Fruit fly (Drosophila melanogaster) whole organism, prepupa: ENCODE data around the gene Vha68-3.
A peak's percentile ranks its signal among the peaks of the same experiment; 100 is the strongest.

Experiments used
- CG10631 ChIP-seq: fragments of 200-800 bp; sonication (Bioruptor generic); optimal IDR thresholded peaks from 2 replicates; lab custom pipeline; 2016; ENCODE audit warnings: missing biosample characterization, missing genetic modification characterization
- CG10669 ChIP-seq: fragments of 200-800 bp; sonication (Bioruptor generic); optimal IDR thresholded peaks from 3 replicates; lab custom pipeline; 2018; ENCODE audit warnings: missing biosample characterization, mild to moderate bottlenecking, missing genetic modification characterization, moderate library complexity
- CG11294 ChIP-seq: fragments of 200-800 bp; sonication (Bioruptor generic); IDR thresholded peaks from 2 replicates; pipeline ENCODE4 v1.3.6; 2022; ENCODE audit warnings: missing biosample characterization, missing genetic modification characterization
- CG16779 ChIP-seq: fragments of 200-800 bp; sonication (Bioruptor generic); optimal IDR thresholded peaks from 3 replicates; lab custom pipeline; 2017; ENCODE audit warnings: missing biosample characterization, mild to moderate bottlenecking, missing genetic modification characterization
- CG3032 ChIP-seq: fragments of 200-800 bp; optimal IDR thresholded peaks from 2 replicates; lab custom pipeline; 2019; ENCODE audit warnings: missing biosample characterization, mild to moderate bottlenecking, missing genetic modification characterization, moderate library complexity
- CG32006 ChIP-seq: fragments of 200-800 bp; sonication (Bioruptor generic); optimal IDR thresholded peaks from 3 replicates; lab custom pipeline; 2017; ENCODE audit warnings: missing biosample characterization, mild to moderate bottlenecking, missing genetic modification characterization
- CG3919 ChIP-seq: fragments of 200-800 bp; sonication (Bioruptor generic); optimal IDR thresholded peaks from 3 replicates; lab custom pipeline; 2016; ENCODE audit warnings: missing biosample characterization, missing genetic modification characterization
- CG4318 ChIP-seq: fragments of 200-800 bp; sonication (Bioruptor generic); optimal IDR thresholded peaks from 3 replicates; lab custom pipeline; 2017; ENCODE audit warnings: missing biosample characterization, mild to moderate bottlenecking, missing genetic modification characterization
- CG6163 ChIP-seq: fragments of 200-800 bp; sonication (Bioruptor generic); IDR thresholded peaks from 3 replicates; pipeline ENCODE4 v1.3.6; 2022; ENCODE audit warnings: missing biosample characterization, missing genetic modification characterization
- CG6792 ChIP-seq: fragments of 200-800 bp; sonication (Bioruptor generic); optimal IDR thresholded peaks from 3 replicates; lab custom pipeline; 2016; ENCODE audit warnings: missing biosample characterization, missing genetic modification characterization
- CG7368 ChIP-seq: fragments of 200-800 bp; sonication (Bioruptor generic); optimal IDR thresholded peaks from 3 replicates; lab custom pipeline; 2016; ENCODE audit warnings: missing biosample characterization, missing genetic modification characterization
- CG8632 ChIP-seq: fragments of 200-800 bp; sonication (Bioruptor generic); optimal IDR thresholded peaks from 3 replicates; lab custom pipeline; 2016; ENCODE audit warnings: missing biosample characterization, missing genetic modification characterization
- Eip75B ChIP-seq: fragments of 200-800 bp; sonication (Bioruptor generic); optimal IDR thresholded peaks from 3 replicates; lab custom pipeline; 2016; ENCODE audit warnings: missing biosample characterization, missing genetic modification characterization
- Eip93F ChIP-seq: fragments of 200-800 bp; sonication (Bioruptor generic); optimal IDR thresholded peaks from 2 replicates; lab custom pipeline; 2016; ENCODE audit warnings: missing biosample characterization, mild to moderate bottlenecking, missing genetic modification characterization
- Hr38 ChIP-seq: sonication (Bioruptor generic); optimal IDR thresholded peaks from 2 replicates; lab custom pipeline; 2016; ENCODE audit warnings: missing biosample characterization, missing genetic modification characterization
- Hr39 ChIP-seq: fragments of 200-800 bp; sonication (Bioruptor generic); optimal IDR thresholded peaks from 2 replicates; lab custom pipeline; 2016; ENCODE audit warnings: missing biosample characterization, missing genetic modification characterization
- Hr4 ChIP-seq: fragments of 200-800 bp; sonication (Bioruptor generic); optimal IDR thresholded peaks from 3 replicates; lab custom pipeline; 2016; ENCODE audit warnings: missing biosample characterization, missing genetic modification characterization
- Met ChIP-seq: fragments of 200-800 bp; sonication (Bioruptor generic); optimal IDR thresholded peaks from 3 replicates; lab custom pipeline; 2016; ENCODE audit warnings: missing biosample characterization, missing genetic modification characterization
- OdsH ChIP-seq: fragments of 200-800 bp; sonication (Bioruptor generic); optimal IDR thresholded peaks from 3 replicates; lab custom pipeline; 2016; ENCODE audit warnings: missing biosample characterization, missing genetic modification characterization
- Sox14 ChIP-seq: fragments of 200-800 bp; sonication (Bioruptor generic); optimal IDR thresholded peaks from 3 replicates; lab custom pipeline; 2016; ENCODE audit warnings: missing biosample characterization, missing genetic modification characterization
- achi ChIP-seq: fragments of 200-800 bp; sonication (Bioruptor generic); optimal IDR thresholded peaks from 3 replicates; lab custom pipeline; 2016; ENCODE audit warnings: missing biosample characterization, missing genetic modification characterization
- acj6 ChIP-seq: fragments of 200-800 bp; sonication (Bioruptor generic); optimal IDR thresholded peaks from 3 replicates; lab custom pipeline; 2016; ENCODE audit warnings: missing biosample characterization, missing genetic modification characterization
- cyc ChIP-seq: fragments of 200-800 bp; sonication (Bioruptor generic); optimal IDR thresholded peaks from 3 replicates; lab custom pipeline; 2016; ENCODE audit warnings: missing biosample characterization, missing genetic modification characterization
- dac ChIP-seq: fragments of 200-800 bp; sonication (Bioruptor generic); optimal IDR thresholded peaks from 2 replicates; lab custom pipeline; 2017; ENCODE audit warnings: missing biosample characterization, mild to moderate bottlenecking, missing genetic modification characterization
- eg ChIP-seq: fragments of 200-800 bp; sonication (Bioruptor generic); IDR thresholded peaks from 3 replicates; pipeline ENCODE4 v1.3.6; 2022; ENCODE audit warnings: missing biosample characterization, missing genetic modification characterization
- esn ChIP-seq: fragments of 200-800 bp; sonication (Bioruptor generic); optimal IDR thresholded peaks from 2 replicates; lab custom pipeline; 2016; ENCODE audit warnings: missing biosample characterization, mild to moderate bottlenecking, missing genetic modification characterization, moderate library complexity
- fd59A ChIP-seq: fragments of 200-800 bp; sonication (Bioruptor generic); optimal IDR thresholded peaks from 2 replicates; lab custom pipeline; 2017; ENCODE audit warnings: missing biosample characterization, mild to moderate bottlenecking, missing genetic modification characterization, missing genetic modification reagents
- fkh ChIP-seq: fragments of 200-800 bp; sonication (Bioruptor generic); optimal IDR thresholded peaks from 3 replicates; lab custom pipeline; 2017; ENCODE audit warnings: missing biosample characterization, mild to moderate bottlenecking, missing genetic modification characterization, moderate library complexity
- pdm3 ChIP-seq: fragments of 200-800 bp; sonication (Bioruptor generic); optimal IDR thresholded peaks from 3 replicates; lab custom pipeline; 2016; ENCODE audit warnings: missing biosample characterization, missing genetic modification characterization
- salr ChIP-seq, 2 experiments: fragments of 200-800 bp; sonication (Bioruptor generic); optimal IDR thresholded peaks; 3 replicates each; lab custom pipeline; 2016 to 2018; ENCODE audit warnings: missing biosample characterization in 2 of 2, missing genetic modification characterization in 2 of 2, mild to moderate bottlenecking in 1 of 2
- spab ChIP-seq: fragments of 200-800 bp; sonication (Bioruptor generic); optimal IDR thresholded peaks from 2 replicates; lab custom pipeline; 2017; ENCODE audit warnings: missing biosample characterization, mild to moderate bottlenecking, missing genetic modification characterization, missing genetic modification reagents
- svp ChIP-seq: fragments of 200-800 bp; sonication (Bioruptor generic); peaks from one replicate; lab custom pipeline; 2016; ENCODE audit warnings: missing biosample characterization, missing genetic modification characterization
- topi ChIP-seq: fragments of 200-800 bp; sonication (Bioruptor generic); optimal IDR thresholded peaks from 3 replicates; lab custom pipeline; 2016; ENCODE audit warnings: missing biosample characterization, missing genetic modification characterization

Gene Vha68-3

dm6 chr2L:12978486-12978885, at the start of gene Vha68-3:
TSS of gene Vha68-3 (plus strand) at chr2L:12978786.
- no peak for TF ChIP-seq CG10669 (GFP tag; lab: Kevin White, UChicago)
- TF ChIP-seq Hr38 (GFP tag; lab: Kevin White, UChicago): no peak
- no peak for TF ChIP-seq esn (GFP tag; lab: Kevin White, UChicago)
- no peak for TF ChIP-seq spab (GFP tag; lab: Kevin White, UChicago)

dm6 chr2L:12932996-12933395, 45.6 kb upstream of the Vha68-3 start:
- TF ChIP-seq CG6163 (GFP tag; lab: Robert Waterston, UW) (peak; percentile 34; the same call in 1 of the 3 replicates), OdsH (GFP tag; lab: Kevin White, UChicago) (peak; percentile 13), CG32006 (peak; percentile 45), Eip75B (GFP tag; lab: Kevin White, UChicago) (peak; percentile 52), pdm3 (peak; percentile 19), cyc (no peak), fd59A (GFP tag; lab: Kevin White, UChicago) (peak; percentile 34), acj6 (GFP tag; lab: Kevin White, UChicago) (peak; percentile 25), CG10669 (GFP tag; lab: Kevin White, UChicago) (peak; percentile 44), CG16779 (tag; lab: Kevin White, UChicago) (no peak), CG10631 (peak; percentile 45), eg (GFP tag; lab: Robert Waterston, UW) (0 out of 3 replicates have a peak, but pooled peaks have one; percentile 23), achi (GFP tag; lab: Kevin White, UChicago) (peak; percentile 9), topi (GFP tag; lab: Kevin White, UChicago) (no peak), dac (GFP tag; lab: Kevin White, UChicago) (no peak), salr (GFP tag; optimal IDR thresholded peaks at IDR 0.05; lab: Kevin White, UChicago) (peak in 1 of 2 experiments; percentile 39), Hr4 (GFP tag; lab: Kevin White, UChicago) (peak; percentile 20), CG3919 (peak; percentile 41), CG6792 (peak; percentile 2), svp (peak; percentile 57), Met (GFP tag; lab: Kevin White, UChicago) (no peak), spab (GFP tag; lab: Kevin White, UChicago) (peak; percentile 13)

dm6 chr2L:12950682-12951081, 27.9 kb upstream of the Vha68-3 start:
- no peak for TF ChIP-seq CG3032 (tag; lab: Kevin White, UChicago)
- TF ChIP-seq topi (GFP tag; lab: Kevin White, UChicago): no peak
- TF ChIP-seq CG7368: no peak
- no peak for TF ChIP-seq CG6163 (GFP tag; lab: Robert Waterston, UW)
- no peak for TF ChIP-seq CG6792
- no peak for TF ChIP-seq OdsH (GFP tag; lab: Kevin White, UChicago)
- TF ChIP-seq CG10631: no peak
- TF ChIP-seq CG4318 (GFP tag; lab: Kevin White, UChicago): no peak
- no peak for TF ChIP-seq fd59A (GFP tag; lab: Kevin White, UChicago)
- TF ChIP-seq Eip93F (GFP tag; lab: Kevin White, UChicago): no peak

- TF ChIP-seq esn (GFP tag; lab: Kevin White, UChicago) (no peak), OdsH (GFP tag; lab: Kevin White, UChicago) (no peak), fkh (no peak), Hr39 (GFP tag; lab: Kevin White, UChicago) (no peak)
These were observed 12.3 kb upstream of the Vha68-3 start, which contains the start of gene CG16800 for dm6 chr2L:12966290-12966689. TSS of gene CG16800 (plus strand) at chr2L:12966590.

- TF ChIP-seq CG10669 (GFP tag; lab: Kevin White, UChicago) (no peak), Sox14 (GFP tag; lab: Kevin White, UChicago) (no peak), CG32006 (no peak), CG11294 (GFP tag; lab: Robert Waterston, UW) (no peak), esn (GFP tag; lab: Kevin White, UChicago) (no peak), cyc (no peak), CG6163 (GFP tag; lab: Robert Waterston, UW) (no peak), spab (GFP tag; lab: Kevin White, UChicago) (no peak), CG8632 (GFP tag; lab: Kevin White, UChicago) (no peak)
These were observed 9.0 kb upstream of the Vha68-3 start for dm6 chr2L:12969569-12969968.
